Worm (Caenorhabditis elegans): ENCODE results near the gene B0464.6.

DNA sequence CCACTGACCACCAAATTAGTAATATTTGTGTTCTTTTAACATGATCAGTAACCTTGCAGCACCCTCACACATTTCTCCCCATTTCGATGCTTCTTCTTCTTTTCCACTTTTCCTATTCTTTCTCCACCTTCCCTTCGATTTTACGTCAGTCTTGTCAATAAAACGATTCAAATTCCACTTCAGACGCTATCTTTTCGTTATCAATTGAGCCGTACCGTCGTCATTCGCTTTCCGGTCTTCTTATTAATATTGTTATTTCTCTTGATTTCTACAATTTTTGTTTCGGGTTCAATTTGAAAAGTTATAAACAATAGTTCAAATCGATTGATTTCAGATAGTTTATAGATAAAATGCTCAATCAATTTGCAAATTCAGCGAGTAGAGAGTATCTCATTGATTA lies 21.7 kb upstream of the B0464.6 start:
- TF ChIP-seq unc-62 (GFP tag; optimal IDR thresholded peaks at IDR 0.05) (no peak), pha-4 (tag; optimal IDR thresholded peaks at IDR 0.05) (no peak), cnd-1 (tag; optimal IDR thresholded peaks at IDR 0.05) (no peak), elt-3 (tag; optimal IDR thresholded peaks at IDR 0.05) (no peak), nhr-76 (tag; optimal IDR thresholded peaks at IDR 0.05) (no peak), ham-2 (GFP tag; optimal IDR thresholded peaks at IDR 0.05) (no peak), nhr-12 (tag; optimal IDR thresholded peaks at IDR 0.05) (no peak)

Data from whole organism, mixed stage, embryonic.